Fruit fly (Drosophila melanogaster): ENCODE data around the gene CG9135.
A peak's percentile ranks its signal among the peaks of the same experiment; 100 is the strongest.

Gene CG9135

DNA sequence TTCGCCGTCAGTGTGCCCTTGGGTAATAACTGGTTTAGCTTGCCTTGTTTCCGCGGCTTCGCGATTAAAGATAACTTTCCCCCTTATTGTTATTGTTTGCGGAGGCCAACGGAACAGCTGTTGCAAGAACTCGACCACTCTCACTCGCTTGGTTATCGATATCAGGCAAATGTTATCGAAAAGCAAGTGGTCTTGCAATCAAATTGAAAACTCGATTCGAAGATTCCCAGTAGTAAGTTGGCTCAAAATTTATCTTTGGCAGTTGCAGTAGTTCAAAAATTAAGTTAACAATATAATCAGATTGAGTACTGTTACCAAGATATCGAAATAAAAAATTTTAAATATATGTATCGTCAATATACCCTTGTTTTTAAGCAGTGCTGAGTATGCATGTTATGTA lies 15.2 kb downstream of the CG9135 start, which contains the start of the genes Fbw5 and CG9147 (continued):
- TF ChIP-seq CG11695 (GFP tag; IDR thresholded peaks at IDR 0.05) (peak; percentile 100), CG2875 (GFP tag; optimal IDR thresholded peaks at IDR 0.05) (peak; percentile 100), p53 (GFP tag; optimal IDR thresholded peaks at IDR 0.05) (peak; percentile 97), HLHmδ (GFP tag; optimal IDR thresholded peaks at IDR 0.05) (peak; percentile 39), CG2202 (tag; optimal IDR thresholded peaks at IDR 0.05) (peak; percentile 99), Antp (GFP tag; optimal IDR thresholded peaks at IDR 0.05) (peak; percentile 99), CG10959 (GFP tag; IDR thresholded peaks at IDR 0.05) (peak; percentile 100), Nf-YB (GFP tag; optimal IDR thresholded peaks at IDR 0.05) (peak; percentile 93), CG3407 (GFP tag; optimal IDR thresholded peaks at IDR 0.05) (peak; percentile 99), CG13296 (GFP tag; optimal IDR thresholded peaks at IDR 0.05) (peak; percentile 99), hth (optimal IDR thresholded peaks at IDR 0.05) (no peak), hbn (GFP tag; IDR thresholded peaks at IDR 0.05; ENCODE audit: partially characterized antibody) (0 out of 2 replicates have a peak, but pooled peaks have one; percentile 51), CG7928 (GFP tag; optimal IDR thresholded peaks at IDR 0.05) (peak; percentile 84), nau (GFP tag; optimal IDR thresholded peaks at IDR 0.05) (no peak), dysf (GFP tag; IDR thresholded peaks at IDR 0.05) (peak; percentile 100), Rfx (GFP tag; IDR thresholded peaks at IDR 0.05) (peak; percentile 100), tll (GFP tag; optimal IDR thresholded peaks at IDR 0.05) (peak in 1 of 2 experiments; percentile 85), sr (GFP tag; IDR thresholded peaks at IDR 0.05) (peak; percentile 98), CG10147 (GFP tag; optimal IDR thresholded peaks at IDR 0.05) (peak; percentile 99), grau (tag; optimal IDR thresholded peaks at IDR 0.05) (peak; percentile 99), mld (GFP tag; IDR thresholded peaks at IDR 0.05; ENCODE audit: partially characterized antibody) (0 out of 3 replicates have a peak, but pooled peaks have one; percentile 33), CG12769 (tag; optimal IDR thresholded peaks at IDR 0.05) (peak; percentile 100), knrl (GFP tag; IDR thresholded peaks at IDR 0.05; ENCODE audit: partially characterized antibody) (0 out of 3 replicates have a peak, but pooled peaks have one; percentile 20), crol (GFP tag; IDR thresholded peaks at IDR 0.05) (peak; percentile 89), abd-A (tag; optimal IDR thresholded peaks at IDR 0.05) (no peak), phol (tag; optimal IDR thresholded peaks at IDR 0.05) (peak; percentile 98), MESR4 (GFP tag; optimal IDR thresholded peaks at IDR 0.05) (peak; percentile 98), CG12299 (tag; optimal IDR thresholded peaks at IDR 0.05) (peak; percentile 99), HmgD (GFP tag; optimal IDR thresholded peaks at IDR 0.05) (peak; percentile 99), CG10431 (GFP tag; optimal IDR thresholded peaks at IDR 0.05) (peak; percentile 98), CG34224 (GFP tag; IDR thresholded peaks at IDR 0.05; ENCODE audit: partially characterized antibody) (peak; percentile 78), Oaz (GFP tag; IDR thresholded peaks at IDR 0.05) (peak; percentile 99), CG7839 (tag; optimal IDR thresholded peaks at IDR 0.05) (peak; percentile 100), Opbp (GFP tag; IDR thresholded peaks at IDR 0.05; ENCODE audit: partially characterized antibody) (peak; percentile 57; the same call in 2 of the 3 replicates), CG17186 (GFP tag; optimal IDR thresholded peaks at IDR 0.05) (peak; percentile 93), ap (GFP tag; IDR thresholded peaks at IDR 0.05) (peak; percentile 99), CG14667 (GFP tag; IDR thresholded peaks at IDR 0.05) (peak; percentile 98), CG4404 (GFP tag; IDR thresholded peaks at IDR 0.05) (peak; percentile 98), CG32772 (GFP tag; IDR thresholded peaks at IDR 0.05) (peak; percentile 99), lilli (GFP tag; optimal IDR thresholded peaks at IDR 0.05) (peak; percentile 100), unc-4 (GFP tag; IDR thresholded peaks at IDR 0.05; ENCODE audit: partially characterized antibody) (peak; percentile 59), CG7786 (GFP tag; optimal IDR thresholded peaks at IDR 0.05) (peak; percentile 99), sens-2 (GFP tag; IDR thresholded peaks at IDR 0.05) (peak; percentile 99), CG2199 (GFP tag; IDR thresholded peaks at IDR 0.05) (peak; percentile 98), gro (GFP tag; optimal IDR thresholded peaks at IDR 0.05) (peak; percentile 100), Neu2 (GFP tag; optimal IDR thresholded peaks at IDR 0.05; ENCODE audit: borderline replicate concordance) (peak; percentile 98), zen (tag; optimal IDR thresholded peaks at IDR 0.05) (peak; percentile 99), Hr3 (GFP tag; optimal IDR thresholded peaks at IDR 0.05) (peak; percentile 100), ab (GFP tag; optimal IDR thresholded peaks at IDR 0.05) (peak; percentile 97), CG6765 (GFP tag; optimal IDR thresholded peaks at IDR 0.05) (peak; percentile 93)
